Fruit fly (Drosophila melanogaster): Measurements from ENCODE around the gene BoYb.

The BoYb gene

DNA sequence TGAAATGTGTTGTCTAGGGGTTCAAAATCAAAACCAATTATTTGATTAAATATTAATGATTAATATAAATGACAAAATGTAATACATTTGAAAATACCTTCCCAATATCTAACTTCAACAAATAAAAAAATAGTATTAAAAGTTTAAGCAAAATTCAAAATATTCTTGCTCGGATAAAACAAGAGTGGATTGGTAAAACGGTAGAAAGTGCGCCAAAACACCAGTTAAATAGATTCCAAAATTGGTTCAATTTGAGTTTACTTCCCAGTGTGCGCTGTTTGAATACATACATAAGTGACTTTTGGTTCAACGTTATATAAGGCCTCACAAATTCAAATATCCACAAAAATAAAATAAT is 36.7 kb upstream of the BoYb start (continued):
- TF ChIP-seq CHES-1-like (GFP tag; optimal IDR thresholded peaks at IDR 0.05) (no peak), ab (GFP tag; optimal IDR thresholded peaks at IDR 0.05) (no peak), CrebB (tag; optimal IDR thresholded peaks at IDR 0.05) (no peak), CG31365 (tag; optimal IDR thresholded peaks at IDR 0.05) (no peak), lov (optimal IDR thresholded peaks at IDR 0.05) (no peak), lov (GFP tag; IDR thresholded peaks at IDR 0.05) (no peak), CG11247 (GFP tag; IDR thresholded peaks at IDR 0.05) (no peak), CG1603 (tag; optimal IDR thresholded peaks at IDR 0.05) (no peak), CG6791 (GFP tag; IDR thresholded peaks at IDR 0.05; ENCODE audit: partially characterized antibody) (no peak), CG13894 (tag; optimal IDR thresholded peaks at IDR 0.05) (peak; percentile 37), jumu (GFP tag; optimal IDR thresholded peaks at IDR 0.05) (no peak), sd (tag; optimal IDR thresholded peaks at IDR 0.05) (peak; percentile 56), hbn (GFP tag; IDR thresholded peaks at IDR 0.05; ENCODE audit: partially characterized antibody) (no peak), Dll (GFP tag; IDR thresholded peaks at IDR 0.05; ENCODE audit: partially characterized antibody) (no peak), tio (GFP tag; optimal IDR thresholded peaks at IDR 0.05) (peak; percentile 73), CG33213 (GFP tag; optimal IDR thresholded peaks at IDR 0.05) (no peak), maf-S (GFP tag; optimal IDR thresholded peaks at IDR 0.05) (no peak), Adf1 (GFP tag; IDR thresholded peaks at IDR 0.05) (no peak; the same call in 1 of the 2 replicates), CG12769 (tag; optimal IDR thresholded peaks at IDR 0.05) (no peak), CG14050 (GFP tag; IDR thresholded peaks at IDR 0.05) (peak; percentile 62), unc-4 (GFP tag; IDR thresholded peaks at IDR 0.05; ENCODE audit: partially characterized antibody) (no peak), CG34422 (GFP tag; IDR thresholded peaks at IDR 0.05) (no peak), Usf (GFP tag; optimal IDR thresholded peaks at IDR 0.05) (no peak), lbe (GFP tag; optimal IDR thresholded peaks at IDR 0.05) (peak; percentile 79), hth (optimal IDR thresholded peaks at IDR 0.05) (no peak), insv (GFP tag; optimal IDR thresholded peaks at IDR 0.05) (peak in 1 of 2 experiments; percentile 7), Max (GFP tag; optimal IDR thresholded peaks at IDR 0.05) (peak; percentile 49), HLHmδ (GFP tag; optimal IDR thresholded peaks at IDR 0.05) (no peak), Aef1 (GFP tag; IDR thresholded peaks at IDR 0.05) (peak; percentile 41; the same call in 2 of the 3 replicates), wor (GFP tag; IDR thresholded peaks at IDR 0.05) (peak; percentile 56), Hmr (GFP tag; optimal IDR thresholded peaks at IDR 0.05) (peak; percentile 84), CG11560 (tag; IDR thresholded peaks at IDR 0.05) (no peak), CG3838 (GFP tag; optimal IDR thresholded peaks at IDR 0.05) (peak; percentile 7), CG18262 (tag; optimal IDR thresholded peaks at IDR 0.05) (peak; percentile 81), Jarid2 (GFP tag; optimal IDR thresholded peaks at IDR 0.05) (no peak), H15 (GFP tag; IDR thresholded peaks at IDR 0.05) (peak; percentile 57; the same call in 1 of the 3 replicates), bbx (GFP tag; IDR thresholded peaks at IDR 0.05; ENCODE audit: partially characterized antibody) (no peak), Hr78 (GFP tag; optimal IDR thresholded peaks at IDR 0.05) (peak in 1 of 2 experiments; percentile 16), salm (tag; optimal IDR thresholded peaks at IDR 0.05) (peak; percentile 70), Mad (GFP tag; optimal IDR thresholded peaks at IDR 0.05) (peak; percentile 15), CG33557 (GFP tag; optimal IDR thresholded peaks at IDR 0.05) (no peak), so (GFP tag; IDR thresholded peaks at IDR 0.05) (0 out of 3 replicates have a peak, but pooled peaks have one; percentile 41), CG16815 (GFP tag; optimal IDR thresholded peaks at IDR 0.05) (peak; percentile 40), CG30403 (GFP tag; optimal IDR thresholded peaks at IDR 0.05) (peak; percentile 78), CG4617 (GFP tag; optimal IDR thresholded peaks at IDR 0.05; ENCODE audit: borderline replicate concordance) (no peak), CG14965 (GFP tag; optimal IDR thresholded peaks at IDR 0.05; ENCODE audit: borderline replicate concordance) (no peak), CG10959 (GFP tag; IDR thresholded peaks at IDR 0.05) (no peak), Vsx1 (GFP tag; optimal IDR thresholded peaks at IDR 0.05) (peak; percentile 72), Ets65A (GFP tag) (no peak), wek (GFP tag; optimal IDR thresholded peaks at IDR 0.05) (no peak), onecut (GFP tag; IDR thresholded peaks at IDR 0.05) (no peak)

Data from whole organism, embryonic.